Fruit fly (Drosophila melanogaster) whole organism, wandering third instar larva: ENCODE measurements around the gene Cont.

ENCODE experiments used
- CrebA ChIP-seq: fragments of 200-800 bp; sonication (Bioruptor generic); optimal IDR thresholded peaks from 2 replicates; lab custom pipeline; 2016; ENCODE audit warnings: missing biosample characterization, mild to moderate bottlenecking, missing genetic modification characterization, borderline replicate concordance
- Dfd ChIP-seq: fragments of >200 bp; optimal IDR thresholded peaks from 2 replicates; lab custom pipeline; 2017; ENCODE audit warnings: missing biosample characterization, missing genetic modification characterization
- fru ChIP-seq: fragments of 200-800 bp; sonication (Bioruptor generic); optimal IDR thresholded peaks from 3 replicates; lab custom pipeline; 2016; ENCODE audit warnings: missing biosample characterization, mild to moderate bottlenecking, missing genetic modification characterization
- h ChIP-seq: fragments of 200-800 bp; sonication (Bioruptor generic); optimal IDR thresholded peaks from 3 replicates; lab custom pipeline; 2016; ENCODE audit warnings: missing biosample characterization, mild to moderate bottlenecking, missing genetic modification characterization
- lola ChIP-seq: fragments of >200 bp; optimal IDR thresholded peaks from 2 replicates; lab custom pipeline; 2017; ENCODE audit warnings: missing biosample characterization, missing genetic modification characterization
- pan ChIP-seq: fragments of >200 bp; optimal IDR thresholded peaks from 2 replicates; lab custom pipeline; 2017
- usp ChIP-seq: fragments of >200 bp; optimal IDR thresholded peaks from 2 replicates; lab custom pipeline; 2017; ENCODE audit warnings: missing biosample characterization, missing genetic modification characterization
- woc ChIP-seq: sonication (Bioruptor generic); optimal IDR thresholded peaks from 2 replicates; lab custom pipeline; 2016; ENCODE audit warnings: missing biosample characterization, mild to moderate bottlenecking, missing genetic modification characterization

DNA sequence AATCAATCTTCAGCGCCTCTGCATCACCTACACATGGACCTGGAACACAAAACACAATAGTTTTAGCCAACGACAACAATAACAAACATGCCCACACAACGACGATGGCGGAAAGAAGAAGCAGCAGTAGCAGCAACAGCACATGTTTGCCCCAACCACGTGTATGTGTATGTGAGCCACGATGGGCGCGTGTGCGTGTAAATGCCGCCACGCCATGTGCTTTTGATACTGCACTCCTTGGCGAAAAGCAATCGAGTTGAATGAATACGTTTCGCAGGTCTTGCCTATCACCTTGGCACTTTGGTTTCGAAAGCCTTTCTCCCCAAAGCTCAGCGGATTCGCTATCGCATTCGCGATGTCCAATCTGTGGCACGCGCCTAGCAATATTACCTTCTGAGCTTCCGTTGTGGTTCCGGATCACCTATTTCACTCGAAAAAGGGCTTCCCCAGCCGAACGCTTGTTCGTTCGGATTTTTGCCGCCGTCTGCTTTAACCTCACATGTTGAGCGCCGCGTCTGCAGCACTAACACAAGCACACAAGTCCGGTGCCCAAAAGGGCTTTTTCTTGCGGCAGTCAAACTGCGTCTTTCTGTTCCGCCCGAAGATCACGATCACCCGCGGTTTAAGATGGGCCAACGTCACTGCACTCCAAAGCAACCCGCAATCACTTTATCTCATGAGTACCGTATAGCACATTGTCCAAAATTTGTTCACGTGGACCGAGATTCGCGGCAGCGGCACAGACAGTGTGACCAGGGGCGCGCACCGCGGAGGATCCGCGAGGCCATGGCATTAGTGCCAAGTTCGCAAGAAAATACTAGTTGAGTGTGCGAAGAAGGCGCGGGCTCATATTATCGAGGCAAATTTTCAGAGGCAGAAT is 47.7 kb downstream of the Cont start, which contains the start of gene srl:
- TF ChIP-seq usp (no peak), pan (lab: Kevin White, UChicago) (no peak), lola (no peak), woc (GFP tag; lab: Kevin White, UChicago) (no peak), h (GFP tag; lab: Kevin White, UChicago) (no peak), fru (GFP tag; lab: Kevin White, UChicago) (no peak), Dfd (GFP tag; lab: Kevin White, UChicago) (no peak), CrebA (no peak)
